Worm (Caenorhabditis elegans) whole organism, L4 larva: ENCODE measurements around the gene fbxa-95.

ENCODE experiments used
- ama-1 ChIP-seq: fragments of 150-350 bp; optimal IDR thresholded peaks from 2 replicates; lab custom pipeline; 2014; ENCODE audit warnings: inconsistent platforms, mixed read lengths
- nhr-76 ChIP-seq: fragments of 150-350 bp; optimal IDR thresholded peaks from 2 replicates; lab custom pipeline; 2014; ENCODE audit warnings: missing biosample characterization, missing genetic modification characterization
- ztf-11 ChIP-seq: fragments of 150-350 bp; optimal IDR thresholded peaks from 2 replicates; lab custom pipeline; 2014; ENCODE audit warnings: missing biosample characterization, missing genetic modification characterization

ce11 chrV:15567344-15567804 is 3.9 kb upstream of the fbxa-95 start, which contains the start of gene acs-2:
- TF ChIP-seq nhr-76 (no peak), ama-1 (lab: Kevin White, UChicago) (peak; percentile 52), ztf-11 (tag; lab: Kevin White, UChicago) (no peak)
